Worm (Caenorhabditis elegans) whole organism, young adult: Measurements from ENCODE around the gene C27H5.6.
A peak's percentile ranks its signal among the peaks of the same experiment; 100 is the strongest.

ENCODE experiments used
- B0261.1 ChIP-seq: sonication (generic microtip); optimal IDR thresholded peaks from 2 replicates; lab custom pipeline; 2016; ENCODE audit warnings: mild to moderate bottlenecking, missing genetic modification characterization, moderate library complexity, missing compliant biosample characterization
- D2030.7 ChIP-seq: fragments of 200-800 bp; sonication (Bioruptor generic); IDR thresholded peaks from 2 replicates; pipeline ENCODE4 v1.3.6; 2022; ENCODE audit warnings: missing genetic modification reagents, missing genetic modification characterization, missing compliant biosample characterization
- F33H1.4 ChIP-seq: fragments of 200-800 bp; sonication (Bioruptor generic); IDR thresholded peaks from 2 replicates; pipeline ENCODE4 v1.3.6; 2022; ENCODE audit warnings: missing genetic modification reagents, missing genetic modification characterization, missing compliant biosample characterization
- F37B4.10 ChIP-seq: fragments of 200-800 bp; sonication (Bioruptor generic); IDR thresholded peaks from 2 replicates; pipeline ENCODE4 v1.3.6; 2022; ENCODE audit warnings: missing genetic modification characterization, missing compliant biosample characterization
- F39B2.1 ChIP-seq: fragments of 200-800 bp; sonication (Bioruptor generic); IDR thresholded peaks from 2 replicates; pipeline ENCODE4 v1.3.6; 2022; ENCODE audit warnings: missing genetic modification reagents, missing genetic modification characterization, missing compliant biosample characterization
- F55B11.4 ChIP-seq: sonication (generic microtip); optimal IDR thresholded peaks from 2 replicates; lab custom pipeline; 2016; ENCODE audit warnings: missing compliant biosample characterization, missing genetic modification characterization, borderline replicate concordance; ENCODE audit not compliant: insufficient read depth
- F57A8.1 ChIP-seq: fragments of 200-800 bp; sonication (Bioruptor generic); optimal IDR thresholded peaks from 2 replicates; lab custom pipeline; 2018; ENCODE audit warnings: mild to moderate bottlenecking, missing genetic modification characterization, moderate library complexity, missing compliant biosample characterization
- F57C9.4 ChIP-seq: sonication (generic microtip); optimal IDR thresholded peaks from 2 replicates; lab custom pipeline; 2017; ENCODE audit warnings: mild to moderate bottlenecking, missing genetic modification characterization, missing compliant biosample characterization
- K11D2.4 ChIP-seq: fragments of 200-800 bp; sonication (Bioruptor generic); IDR thresholded peaks from 2 replicates; pipeline ENCODE4 v1.3.6; 2022; ENCODE audit warnings: missing genetic modification reagents, missing genetic modification characterization, missing compliant biosample characterization
- T07F8.4 ChIP-seq: sonication (generic microtip); optimal IDR thresholded peaks from 2 replicates; lab custom pipeline; 2016; ENCODE audit warnings: mild to moderate bottlenecking, missing genetic modification characterization, moderate library complexity, missing compliant biosample characterization
- T26A5.8 ChIP-seq: sonication (generic microtip); optimal IDR thresholded peaks from 2 replicates; lab custom pipeline; 2016; ENCODE audit warnings: missing genetic modification characterization, missing compliant biosample characterization
- Y53F4B.3 ChIP-seq: fragments of 200-800 bp; sonication (Bioruptor generic); IDR thresholded peaks from 2 replicates; pipeline ENCODE4 v1.3.6; 2022; ENCODE audit warnings: missing genetic modification reagents, missing genetic modification characterization, missing compliant biosample characterization
- Y56A3A.18 ChIP-seq: fragments of 200-800 bp; sonication (Bioruptor generic); IDR thresholded peaks from 2 replicates; pipeline ENCODE4 v1.3.6; 2022; ENCODE audit warnings: missing genetic modification reagents, missing genetic modification characterization, missing compliant biosample characterization
- Y67H2A.10 ChIP-seq: fragments of 200-800 bp; sonication (Bioruptor generic); conservative IDR thresholded peaks from 2 replicates; pipeline ENCODE4 v1.3.6; 2022; ENCODE audit warnings: missing genetic modification reagents, missing genetic modification characterization, missing compliant biosample characterization
- Y79H2A.3 ChIP-seq: fragments of 200-800 bp; sonication (Bioruptor generic); conservative IDR thresholded peaks from 2 replicates; pipeline ENCODE4 v1.3.6; 2022; ENCODE audit warnings: missing genetic modification reagents, missing genetic modification characterization, missing compliant biosample characterization
- aptf-3 ChIP-seq: fragments of 200-800 bp; sonication (Bioruptor generic); IDR thresholded peaks from 2 replicates; pipeline ENCODE4 v1.3.6; 2022; ENCODE audit warnings: missing genetic modification characterization, missing compliant biosample characterization
- attf-3 ChIP-seq: fragments of 200-800 bp; sonication (Bioruptor generic); conservative IDR thresholded peaks from 2 replicates; pipeline ENCODE4 v1.3.6; 2022; ENCODE audit warnings: missing genetic modification reagents, missing genetic modification characterization, missing compliant biosample characterization
- attf-6 ChIP-seq: fragments of 200-800 bp; sonication (Bioruptor generic); IDR thresholded peaks from 2 replicates; pipeline ENCODE4 v1.3.6; 2022; ENCODE audit warnings: missing genetic modification reagents, missing genetic modification characterization, missing compliant biosample characterization
- bed-1 ChIP-seq: fragments of 200-800 bp; sonication (Bioruptor generic); IDR thresholded peaks from 2 replicates; pipeline ENCODE4 v1.3.6; 2022; ENCODE audit warnings: missing genetic modification reagents, missing genetic modification characterization, missing compliant biosample characterization
- cebp-2 ChIP-seq: fragments of 200-800 bp; sonication (Bioruptor generic); IDR thresholded peaks from 2 replicates; pipeline ENCODE4 v1.3.6; 2022; ENCODE audit warnings: missing genetic modification characterization, missing compliant biosample characterization
- ceh-58 ChIP-seq: fragments of 200-800 bp; sonication (Bioruptor generic); IDR thresholded peaks from 2 replicates; pipeline ENCODE4 v1.3.6; 2022; ENCODE audit warnings: missing genetic modification characterization, missing compliant biosample characterization
- dpl-1 ChIP-seq: fragments of 150-350 bp; optimal IDR thresholded peaks from 2 replicates; lab custom pipeline; 2014; ENCODE audit warnings: missing biosample characterization, missing genetic modification reagents, missing genetic modification characterization
- egl-18 ChIP-seq: fragments of 200-800 bp; sonication (Bioruptor generic); IDR thresholded peaks from 2 replicates; pipeline ENCODE4 v1.3.6; 2022; ENCODE audit warnings: missing genetic modification reagents, missing genetic modification characterization, missing compliant biosample characterization
- egl-44 ChIP-seq: fragments of 200-800 bp; sonication (Bioruptor generic); IDR thresholded peaks from 2 replicates; pipeline ENCODE4 v1.3.6; 2022; ENCODE audit warnings: missing genetic modification reagents, missing genetic modification characterization, missing compliant biosample characterization
- ets-4 ChIP-seq: fragments of 200-800 bp; sonication (Bioruptor generic); optimal IDR thresholded peaks from 2 replicates; lab custom pipeline; 2018; ENCODE audit warnings: mild to moderate bottlenecking, missing genetic modification characterization, missing compliant biosample characterization
- gei-17 ChIP-seq: fragments of 200-800 bp; sonication (Bioruptor generic); optimal IDR thresholded peaks from 2 replicates; lab custom pipeline; 2018; ENCODE audit warnings: mild to moderate bottlenecking, missing genetic modification characterization, missing compliant biosample characterization
- him-1 ChIP-seq: sonication (generic microtip); optimal IDR thresholded peaks from 2 replicates; lab custom pipeline; 2016; ENCODE audit warnings: missing genotype, missing genetic modification reagents, missing genetic modification characterization, missing compliant biosample characterization
- hlh-26 ChIP-seq: fragments of 200-800 bp; sonication (Bioruptor generic); conservative IDR thresholded peaks from 2 replicates; pipeline ENCODE4 v1.3.6; 2022; ENCODE audit warnings: missing genetic modification reagents, missing genetic modification characterization, missing compliant biosample characterization
- hsf-1 ChIP-seq: fragments of 200-800 bp; sonication (Bioruptor generic); IDR thresholded peaks from 2 replicates; pipeline ENCODE4 v1.3.6; 2022; ENCODE audit warnings: missing genetic modification reagents, missing genetic modification characterization, missing compliant biosample characterization
- let-526 ChIP-seq: fragments of 200-800 bp; sonication (Bioruptor generic); IDR thresholded peaks from 2 replicates; pipeline ENCODE4 v1.3.6; 2022; ENCODE audit warnings: missing genetic modification reagents, missing genetic modification characterization, missing compliant biosample characterization
- lin-35 ChIP-seq, 3 experiments: fragments of 150-350 bp in 2 of 3; sonication (generic microtip) in 1 of 3; optimal IDR thresholded peaks; 2 replicates each; lab custom pipeline; 2014 to 2018; ENCODE audit warnings: missing biosample characterization in 3 of 3, missing genetic modification characterization in 3 of 3, missing genetic modification reagents in 3 of 3
- madf-6 ChIP-seq: fragments of 200-800 bp; sonication (Bioruptor generic); IDR thresholded peaks from 2 replicates; pipeline ENCODE4 v1.3.6; 2022; ENCODE audit warnings: missing genetic modification reagents, missing genetic modification characterization, missing compliant biosample characterization
- madf-8 ChIP-seq: fragments of 200-800 bp; sonication (Bioruptor generic); conservative IDR thresholded peaks from 2 replicates; pipeline ENCODE4 v1.3.6; 2022; ENCODE audit warnings: missing genetic modification reagents, missing genetic modification characterization, missing compliant biosample characterization
- mel-28 ChIP-seq: sonication (generic microtip); optimal IDR thresholded peaks from 2 replicates; lab custom pipeline; 2016; ENCODE audit warnings: borderline replicate concordance, mild to moderate bottlenecking, missing genetic modification characterization, missing compliant biosample characterization
- mes-4 ChIP-seq: sonication (generic microtip); optimal IDR thresholded peaks from 2 replicates; lab custom pipeline; 2016; ENCODE audit warnings: missing genotype, missing genetic modification characterization, missing compliant biosample characterization
- nfyb-1 ChIP-seq: fragments of 200-800 bp; sonication (Bioruptor generic); IDR thresholded peaks from 2 replicates; pipeline ENCODE4 v1.3.6; 2022; ENCODE audit warnings: missing genetic modification reagents, missing genetic modification characterization, missing compliant biosample characterization
- nhr-120 ChIP-seq: fragments of 200-800 bp; sonication (Bioruptor generic); IDR thresholded peaks from 2 replicates; pipeline ENCODE4 v1.3.6; 2022; ENCODE audit warnings: missing genetic modification characterization, missing compliant biosample characterization
- nhr-90 ChIP-seq: sonication (generic microtip); optimal IDR thresholded peaks from 2 replicates; lab custom pipeline; 2016; ENCODE audit warnings: missing genotype, mild to moderate bottlenecking, missing genetic modification characterization, missing compliant biosample characterization
- rec-8 ChIP-seq, 2 experiments: sonication (generic microtip); optimal IDR thresholded peaks; 2 replicates each; lab custom pipeline; 2016; ENCODE audit warnings: mild to moderate bottlenecking in 2 of 2, missing genetic modification characterization in 2 of 2, missing genetic modification reagents in 2 of 2, missing genotype in 2 of 2, missing biosample characterization in 1 of 2, missing compliant biosample characterization in 1 of 2, moderate library complexity in 1 of 2
- repo-1 ChIP-seq: sonication (generic microtip); optimal IDR thresholded peaks from 2 replicates; lab custom pipeline; 2017; ENCODE audit warnings: mild to moderate bottlenecking, missing genetic modification characterization, missing compliant biosample characterization
- sea-2 ChIP-seq: fragments of 200-800 bp; sonication (Bioruptor generic); IDR thresholded peaks from 2 replicates; pipeline ENCODE4 v1.3.6; 2022; ENCODE audit warnings: missing genetic modification characterization, missing compliant biosample characterization
- snpc-1.3 ChIP-seq: sonication (generic microtip); optimal IDR thresholded peaks from 2 replicates; lab custom pipeline; 2017; ENCODE audit warnings: missing genetic modification characterization, mild to moderate bottlenecking, missing compliant biosample characterization, antibody characterized with exemption, moderate library complexity, missing genotype, missing genetic modification reagents; ENCODE audit not compliant: insufficient read depth
- tbx-9 ChIP-seq: sonication (generic microtip); optimal IDR thresholded peaks from 2 replicates; lab custom pipeline; 2016; ENCODE audit warnings: borderline replicate concordance, missing genetic modification characterization, inconsistent platforms, missing compliant biosample characterization
- ztf-18 ChIP-seq: sonication (generic microtip); optimal IDR thresholded peaks from 2 replicates; lab custom pipeline; 2016; ENCODE audit warnings: missing genotype, mild to moderate bottlenecking, missing genetic modification characterization, missing compliant biosample characterization
- ztf-28 ChIP-seq: fragments of 200-800 bp; sonication (Bioruptor generic); IDR thresholded peaks from 2 replicates; pipeline ENCODE4 v1.3.6; 2022; ENCODE audit warnings: missing genetic modification reagents, missing genetic modification characterization, missing compliant biosample characterization
- ztf-3 ChIP-seq: fragments of 200-800 bp; sonication (Bioruptor generic); optimal IDR thresholded peaks from 2 replicates; lab custom pipeline; 2018; ENCODE audit warnings: mild to moderate bottlenecking, missing genetic modification characterization, missing compliant biosample characterization

Gene C27H5.6

DNA sequence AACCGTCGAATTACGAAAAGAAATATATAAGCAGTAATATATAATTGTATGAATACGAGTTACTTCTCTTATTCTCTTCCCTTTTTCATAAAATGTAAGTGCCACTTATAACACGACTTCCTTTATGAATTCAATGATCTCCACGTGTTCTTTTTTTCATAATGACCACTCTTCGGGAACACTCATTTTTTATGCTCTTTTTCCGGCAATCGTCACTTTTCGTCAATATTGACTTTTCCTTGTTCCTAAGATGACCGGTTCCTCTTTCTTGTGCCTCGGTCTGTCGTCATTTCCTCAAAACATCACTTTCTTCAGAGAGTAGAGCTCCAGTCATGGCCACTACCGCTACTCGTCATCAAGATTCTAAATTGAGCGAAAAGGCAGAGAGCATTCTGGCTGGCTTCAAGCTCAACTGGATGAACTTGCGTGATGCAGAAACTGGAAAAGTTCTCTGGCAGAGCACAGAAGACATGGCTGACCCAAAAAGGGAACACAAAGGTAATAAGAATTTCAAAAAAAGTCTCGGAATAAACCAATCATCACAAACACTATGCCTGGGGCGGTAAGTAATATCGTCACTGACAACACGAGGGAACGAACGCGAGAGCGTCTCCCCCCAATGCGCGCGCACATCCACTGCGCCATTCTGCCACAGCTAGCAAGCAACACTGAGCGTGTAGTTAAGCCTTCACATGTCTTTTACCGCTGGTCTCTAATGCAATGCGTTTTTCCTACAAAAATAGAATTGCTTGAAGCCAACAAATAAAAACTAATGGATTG, 3.3 kb downstream of the C27H5.6 start, which contains the start of gene pdl-1 (continued):
- TF ChIP-seq dpl-1 = no peak
- peak; percentile 71 for TF ChIP-seq attf-3 (GFP tag; lab: Robert Waterston, UW)
- no peak for TF ChIP-seq Y67H2A.10 (GFP tag; lab: Robert Waterston, UW)
- peak; percentile 57 for TF ChIP-seq mel-28 (tag; lab: Kevin White, UChicago)
- TF ChIP-seq F57A8.1 = peak; percentile 46
- peak; percentile 72 for TF ChIP-seq repo-1 (tag; lab: Kevin White, UChicago)
- TF ChIP-seq ceh-58 = no peak
- peak; percentile 79 for TF ChIP-seq T26A5.8 (tag; lab: Kevin White, UChicago)
- TF ChIP-seq ets-4 (GFP tag; lab: Kevin White, UChicago) = peak; percentile 62
- peak; percentile 91 for TF ChIP-seq Y56A3A.18 (GFP tag; lab: Robert Waterston, UW)
- TF ChIP-seq tbx-9 = peak; percentile 40
- TF ChIP-seq F57C9.4 (tag; lab: Kevin White, UChicago) = peak; percentile 65
- TF ChIP-seq B0261.1 (tag; lab: Kevin White, UChicago) = peak; percentile 86
- TF ChIP-seq D2030.7 = peak; percentile 78
- TF ChIP-seq rec-8 (tag; optimal IDR thresholded peaks at IDR 0.05; lab: Kevin White, UChicago) = peak; percentile 84 to 97
- 0 out of 2 replicates have a peak, but pooled peaks have one; percentile 23 for TF ChIP-seq F37B4.10 (GFP tag; lab: Robert Waterston, UW)
- peak; percentile 73; the same call in 1 of the 2 replicates for TF ChIP-seq madf-6 (GFP tag; lab: Robert Waterston, UW)
- TF ChIP-seq him-1 (tag; lab: Kevin White, UChicago) = peak; percentile 97
- TF ChIP-seq sea-2 = 0 out of 2 replicates have a peak, but pooled peaks have one; percentile 80
- TF ChIP-seq nhr-120 (GFP tag; lab: Robert Waterston, UW) = 0 out of 2 replicates have a peak, but pooled peaks have one; percentile 37
- TF ChIP-seq lin-35 (GFP tag; optimal IDR thresholded peaks at IDR 0.05; lab: Kevin White, UChicago) = peak in 1 of 3 experiments; percentile 66
- TF ChIP-seq aptf-3 (GFP tag; lab: Robert Waterston, UW) = 0 out of 2 replicates have a peak, but pooled peaks have one; percentile 71
- 0 out of 2 replicates have a peak, but pooled peaks have one; percentile 46 for TF ChIP-seq egl-18 (GFP tag; lab: Robert Waterston, UW)
- peak; percentile 39; the same call in 1 of the 2 replicates for TF ChIP-seq let-526 (GFP tag; lab: Robert Waterston, UW)
- TF ChIP-seq mes-4 (tag; lab: Kevin White, UChicago) = peak; percentile 91
- no peak for TF ChIP-seq F39B2.1 (GFP tag; lab: Robert Waterston, UW)
- peak; percentile 51 for TF ChIP-seq ztf-3 (GFP tag; lab: Kevin White, UChicago)
- TF ChIP-seq cebp-2 (GFP tag; lab: Robert Waterston, UW) = peak; percentile 95
- peak; percentile 89 for TF ChIP-seq snpc-1.3 (tag; lab: Kevin White, UChicago)
- TF ChIP-seq bed-1 (GFP tag; lab: Robert Waterston, UW) = peak; percentile 94
- 0 out of 2 replicates have a peak, but pooled peaks have one; percentile 61 for TF ChIP-seq hlh-26 (GFP tag; lab: Robert Waterston, UW)
- no peak; the same call in none of the 2 replicates for TF ChIP-seq attf-6 (GFP tag; lab: Robert Waterston, UW)
- TF ChIP-seq Y79H2A.3 (GFP tag; lab: Robert Waterston, UW) = peak; percentile 72; the same call in 1 of the 2 replicates
- TF ChIP-seq nfyb-1 (GFP tag; lab: Robert Waterston, UW) = peak; percentile 88
- peak; percentile 48 for TF ChIP-seq madf-8

ce11 chrII:7182630-7183029, 4.4 kb downstream of the C27H5.6 start:
- TF ChIP-seq F33H1.4 (GFP tag; lab: Robert Waterston, UW) (no peak), hlh-26 (GFP tag; lab: Robert Waterston, UW) (no peak), gei-17 (GFP tag; lab: Kevin White, UChicago) (no peak), F55B11.4 (tag; lab: Kevin White, UChicago) (no peak), let-526 (GFP tag; lab: Robert Waterston, UW) (no peak), Y79H2A.3 (GFP tag; lab: Robert Waterston, UW) (no peak), ztf-28 (GFP tag; lab: Robert Waterston, UW) (no peak), K11D2.4 (GFP tag; lab: Robert Waterston, UW) (no peak), ztf-18 (tag; lab: Kevin White, UChicago) (no peak), T07F8.4 (tag; lab: Kevin White, UChicago) (no peak), hsf-1 (GFP tag; lab: Robert Waterston, UW) (no peak), lin-35 (GFP tag; optimal IDR thresholded peaks at IDR 0.05; lab: Kevin White, UChicago) (no peak), nhr-90 (tag; lab: Kevin White, UChicago) (no peak), Y53F4B.3 (GFP tag; lab: Robert Waterston, UW) (no peak), egl-44 (no peak)
